Worm (Caenorhabditis elegans) whole organism, L4 larva: ENCODE measurements around the gene pals-22.
"Not testable (repeated sequence)": the region's sequence is repeated elsewhere in the genome, so short reads cannot be mapped to it uniquely, and the experiment has no call there.

Experiments used
- T26A8.4 ChIP-seq: fragments of 200-800 bp; sonication (Bioruptor generic); IDR thresholded peaks from 2 replicates; pipeline ENCODE4 v1.3.6; 2022; ENCODE audit warnings: missing genetic modification characterization, missing compliant biosample characterization
- Y5F2A.4 ChIP-seq: fragments of 200-800 bp; sonication (Bioruptor generic); optimal IDR thresholded peaks from 2 replicates; lab custom pipeline; 2018; ENCODE audit warnings: mild to moderate bottlenecking, missing genetic modification characterization, missing compliant biosample characterization
- ZK337.2 ChIP-seq: fragments of 200-800 bp; sonication (Bioruptor generic); IDR thresholded peaks from 2 replicates; pipeline ENCODE4 v1.3.6; 2022; ENCODE audit warnings: missing genetic modification reagents, missing genetic modification characterization, missing compliant biosample characterization
- aha-1 ChIP-seq: fragments of 150-350 bp; peaks from one replicate; lab custom pipeline; 2014; ENCODE audit warnings: missing biosample characterization, missing genetic modification characterization
- arid-1 ChIP-seq: fragments of 200-800 bp; sonication (Bioruptor generic); conservative IDR thresholded peaks from 2 replicates; pipeline ENCODE4 v1.3.6; 2022; ENCODE audit warnings: missing genetic modification reagents, missing genetic modification characterization, missing compliant biosample characterization
- ceh-28 ChIP-seq: fragments of 150-350 bp; optimal IDR thresholded peaks from 2 replicates; lab custom pipeline; 2014; ENCODE audit warnings: missing biosample characterization, missing genetic modification reagents, missing genetic modification characterization
- ces-1 ChIP-seq: fragments of 150-350 bp; sonication (generic microtip); optimal IDR thresholded peaks from 4 replicates; lab custom pipeline; 2014; ENCODE audit warnings: missing biosample characterization, missing genetic modification reagents, missing genetic modification characterization
- daf-12 ChIP-seq: fragments of 150-350 bp; optimal IDR thresholded peaks from 2 replicates; lab custom pipeline; 2014; ENCODE audit warnings: missing biosample characterization, missing genetic modification reagents, missing genetic modification characterization
- daf-16 ChIP-seq, 3 experiments: sonication (generic microtip); optimal IDR thresholded peaks; 2 replicates each; lab custom pipeline; 2016 to 2017; ENCODE audit warnings: missing genetic modification characterization in 3 of 3, missing genetic modification reagents in 3 of 3, mild to moderate bottlenecking in 2 of 3, missing compliant biosample characterization in 2 of 3, missing biosample characterization in 1 of 3, moderate library complexity in 1 of 3
- daf-8 ChIP-seq: fragments of 200-800 bp; sonication (Bioruptor generic); IDR thresholded peaks from 2 replicates; pipeline ENCODE4 v1.3.6; 2022; ENCODE audit warnings: missing genetic modification characterization, missing compliant biosample characterization
- dmd-6 ChIP-seq: fragments of 200-800 bp; sonication (Bioruptor generic); IDR thresholded peaks from 2 replicates; pipeline ENCODE4 v1.3.6; 2022; ENCODE audit warnings: missing genetic modification reagents, missing genetic modification characterization, missing compliant biosample characterization
- dmd-8 ChIP-seq: fragments of 200-800 bp; sonication (Bioruptor generic); IDR thresholded peaks from 2 replicates; pipeline ENCODE4 v1.3.6; 2022; ENCODE audit warnings: missing genetic modification characterization, missing compliant biosample characterization
- duxl-1 ChIP-seq: sonication (generic microtip); optimal IDR thresholded peaks from 2 replicates; lab custom pipeline; 2016; ENCODE audit warnings: mild to moderate bottlenecking, missing genetic modification characterization, moderate library complexity, missing compliant biosample characterization; ENCODE audit not compliant: poor library complexity
- dve-1 ChIP-seq: sonication (generic microtip); optimal IDR thresholded peaks from 2 replicates; lab custom pipeline; 2017; ENCODE audit warnings: antibody characterized with exemption, mild to moderate bottlenecking, missing genetic modification characterization, missing compliant biosample characterization; ENCODE audit not compliant: insufficient read depth
- egl-27 ChIP-seq: sonication (generic microtip); optimal IDR thresholded peaks from 3 replicates; lab custom pipeline; 2017; ENCODE audit warnings: missing biosample characterization, missing genetic modification reagents, missing genetic modification characterization
- egl-43 ChIP-seq: fragments of 200-800 bp; sonication (Bioruptor generic); IDR thresholded peaks from 2 replicates; pipeline ENCODE4 v1.3.6; 2022; ENCODE audit warnings: missing genetic modification reagents, missing genetic modification characterization, missing compliant biosample characterization
- gei-8 ChIP-seq: fragments of 200-800 bp; sonication (Bioruptor generic); optimal IDR thresholded peaks from 2 replicates; lab custom pipeline; 2018; ENCODE audit warnings: mild to moderate bottlenecking, missing genetic modification characterization, missing compliant biosample characterization
- hlh-11 ChIP-seq: fragments of 200-800 bp; sonication (Bioruptor generic); optimal IDR thresholded peaks from 2 replicates; lab custom pipeline; 2018; ENCODE audit warnings: mild to moderate bottlenecking, missing genetic modification characterization, missing compliant biosample characterization
- lin-13 ChIP-seq: fragments of 150-350 bp; optimal IDR thresholded peaks from 2 replicates; lab custom pipeline; 2014; ENCODE audit warnings: missing biosample characterization, missing genetic modification reagents, missing genetic modification characterization
- lin-38 ChIP-seq: fragments of 200-800 bp; sonication (Bioruptor generic); IDR thresholded peaks from 2 replicates; pipeline ENCODE4 v1.3.6; 2022; ENCODE audit warnings: missing genetic modification reagents, missing genetic modification characterization, missing compliant biosample characterization
- madf-5 ChIP-seq, 2 experiments: fragments of 200-800 bp; sonication (Bioruptor generic); IDR thresholded peaks; 2 replicates each; pipeline ENCODE4 v1.3.6; 2022; ENCODE audit warnings: missing compliant biosample characterization in 2 of 2, missing genetic modification characterization in 2 of 2
- mes-2 ChIP-seq: sonication (generic microtip); optimal IDR thresholded peaks from 2 replicates; lab custom pipeline; 2016; ENCODE audit warnings: missing genotype, mild to moderate bottlenecking, missing genetic modification characterization, missing compliant biosample characterization; ENCODE audit not compliant: poor library complexity, severe bottlenecking
- mxl-3 ChIP-seq: fragments of 200-800 bp; sonication (Bioruptor generic); optimal IDR thresholded peaks from 2 replicates; lab custom pipeline; 2018; ENCODE audit warnings: mild to moderate bottlenecking, missing genetic modification characterization, missing compliant biosample characterization
- nhr-102 ChIP-seq: sonication (generic microtip); optimal IDR thresholded peaks from 2 replicates; lab custom pipeline; 2016; ENCODE audit warnings: mild to moderate bottlenecking, missing genetic modification characterization, moderate library complexity, missing compliant biosample characterization
- nhr-28 ChIP-seq: fragments of 150-350 bp; optimal IDR thresholded peaks from 2 replicates; lab custom pipeline; 2014; ENCODE audit warnings: missing biosample characterization, missing genetic modification characterization
- nhr-48 ChIP-seq: sonication (generic microtip); optimal IDR thresholded peaks from 2 replicates; lab custom pipeline; 2016; ENCODE audit warnings: mild to moderate bottlenecking, missing genetic modification characterization, missing compliant biosample characterization
- nhr-6 ChIP-seq: fragments of 150-350 bp; optimal IDR thresholded peaks from 2 replicates; lab custom pipeline; 2014; ENCODE audit warnings: missing biosample characterization, missing genetic modification characterization
- pha-4 ChIP-seq, 2 experiments: fragments of 150-350 bp in 1 of 2; fragments of 200-800 bp in 1 of 2; sonication (Bioruptor generic) in 1 of 2; IDR thresholded peaks in 1 of 2; optimal IDR thresholded peaks in 1 of 2; 2 replicates each; pipeline versions ENCODE4 v1.3.6 to Lab custom; 2014 to 2022; ENCODE audit warnings: missing genetic modification characterization in 2 of 2, missing genetic modification reagents in 2 of 2, missing biosample characterization in 1 of 2, missing compliant biosample characterization in 1 of 2
- php-3 ChIP-seq: fragments of 200-800 bp; sonication (Bioruptor generic); IDR thresholded peaks from 2 replicates; pipeline ENCODE4 v1.3.6; 2022; ENCODE audit warnings: missing genetic modification reagents, missing genetic modification characterization, missing compliant biosample characterization
- pqm-1 ChIP-seq: sonication (generic microtip); optimal IDR thresholded peaks from 2 replicates; lab custom pipeline; 2017; ENCODE audit warnings: missing biosample characterization, missing genetic modification characterization
- spr-3 ChIP-seq: fragments of 200-800 bp; sonication (Bioruptor generic); optimal IDR thresholded peaks from 2 replicates; lab custom pipeline; 2018; ENCODE audit warnings: mild to moderate bottlenecking, missing genetic modification characterization, missing compliant biosample characterization
- tag-97 ChIP-seq: fragments of 200-800 bp; sonication (Bioruptor generic); IDR thresholded peaks from 2 replicates; pipeline ENCODE4 v1.3.6; 2022; ENCODE audit warnings: missing genetic modification characterization, missing compliant biosample characterization
- unc-39 ChIP-seq: sonication (generic microtip); optimal IDR thresholded peaks from 2 replicates; lab custom pipeline; 2017; ENCODE audit warnings: missing biosample characterization, missing genetic modification characterization
- unc-62 ChIP-seq, 3 experiments: fragments of 150-350 bp in 1 of 3; sonication (generic microtip); optimal IDR thresholded peaks in 2 of 3; peaks in 1 of 3; 1 replicate in 1 of 3; 2 replicates in 2 of 3; lab custom pipeline; 2014 to 2017; ENCODE audit warnings: missing biosample characterization in 3 of 3, missing genetic modification characterization in 3 of 3, missing genetic modification reagents in 3 of 3, missing genotype in 1 of 3
- zag-1 ChIP-seq: fragments of 150-350 bp; optimal IDR thresholded peaks from 2 replicates; lab custom pipeline; 2014; ENCODE audit warnings: missing biosample characterization, missing genetic modification characterization
- zip-11 ChIP-seq: fragments of 200-800 bp; sonication (Bioruptor generic); IDR thresholded peaks from 2 replicates; pipeline ENCODE4 v1.3.6; 2022; ENCODE audit warnings: missing genetic modification characterization, missing compliant biosample characterization
- zip-2 ChIP-seq: fragments of 150-350 bp; optimal IDR thresholded peaks from 2 replicates; lab custom pipeline; 2014; ENCODE audit warnings: missing biosample characterization, missing genetic modification characterization
- ztf-7 ChIP-seq: fragments of 150-350 bp; optimal IDR thresholded peaks from 2 replicates; lab custom pipeline; 2014; ENCODE audit warnings: missing biosample characterization, missing genetic modification characterization

The pals-22 gene

DNA sequence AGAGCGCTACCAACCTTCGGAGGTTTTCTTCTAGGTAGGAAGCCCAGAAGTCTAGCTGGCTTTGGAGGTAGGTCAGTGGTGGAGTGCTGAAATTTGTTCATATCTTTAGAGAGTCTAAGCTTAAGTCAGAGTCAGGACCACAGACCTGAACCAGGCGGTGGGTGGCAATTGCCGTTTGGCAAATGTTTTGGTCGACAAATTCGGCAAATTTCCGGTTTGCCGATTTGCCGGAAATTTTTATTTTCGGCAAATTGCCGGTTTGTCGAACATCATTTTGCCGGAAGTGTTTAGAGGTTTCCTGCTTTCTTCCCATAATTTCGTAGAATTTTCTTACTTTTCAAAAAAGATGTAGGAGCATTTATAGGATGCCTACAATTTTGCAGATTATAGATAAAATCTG lies 33.4 kb upstream of the pals-22 start, which contains the start of gene C29F9.9:
Gene C29F9.9, minus strand, starts transcription at position 101 of the 400 bp plus-strand sequence.
- TF ChIP-seq ces-1 (GFP tag; lab: Kevin White, UChicago); egl-43 (GFP tag; lab: Robert Waterston, UW); pha-4 (GFP tag; IDR thresholded peaks at IDR 0.05; lab: Robert Waterston, UW); pha-4 (tag; optimal IDR thresholded peaks at IDR 0.05; lab: Kevin White, UChicago): not testable (repeated sequence)

DNA sequence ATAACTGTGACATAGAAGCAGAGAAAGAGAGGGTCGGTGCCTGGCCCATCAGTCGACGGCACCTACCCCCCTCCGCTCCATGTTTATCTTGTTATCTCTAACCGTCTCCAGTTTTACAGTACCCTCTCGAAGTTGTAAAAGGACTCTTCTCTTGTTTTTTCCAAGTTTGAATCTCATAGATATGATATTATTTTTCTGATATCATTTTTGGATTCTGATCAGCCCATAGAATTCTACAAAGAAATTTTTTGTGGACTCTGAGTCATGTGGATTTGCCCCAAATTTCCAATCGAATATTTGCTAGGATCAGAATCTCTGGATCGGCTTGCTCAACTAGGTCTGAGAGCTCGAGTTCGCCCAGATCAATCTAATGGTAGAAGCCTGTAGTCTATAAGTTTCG lies 17.6 kb upstream of the pals-22 start, which contains the start of gene C29F9.6:
Gene C29F9.6, plus strand, starts transcription at position 301 of the 400 bp plus-strand sequence.
- TF ChIP-seq lin-38 (GFP tag; lab: Robert Waterston, UW) = no peak
- TF ChIP-seq duxl-1 (tag; lab: Kevin White, UChicago) = no peak
- no peak for TF ChIP-seq lin-13 (GFP tag; lab: Kevin White, UChicago)
- no peak for TF ChIP-seq T26A8.4 (GFP tag; lab: Robert Waterston, UW)
- TF ChIP-seq nhr-48 (tag; lab: Kevin White, UChicago) = no peak
- TF ChIP-seq gei-8 (GFP tag; lab: Kevin White, UChicago) = no peak
- no peak for TF ChIP-seq zip-11
- TF ChIP-seq daf-8 (GFP tag; lab: Robert Waterston, UW) = no peak
- no peak for TF ChIP-seq tag-97
- no peak for TF ChIP-seq spr-3 (GFP tag; lab: Kevin White, UChicago)
- TF ChIP-seq nhr-102 (tag; lab: Kevin White, UChicago) = no peak
- TF ChIP-seq madf-5 (GFP tag; IDR thresholded peaks at IDR 0.05; lab: Robert Waterston, UW) = no peak
- TF ChIP-seq mes-2 (tag; lab: Kevin White, UChicago) = no peak
- no peak for TF ChIP-seq dmd-8 (GFP tag; lab: Robert Waterston, UW)
- TF ChIP-seq daf-16 (GFP tag; optimal IDR thresholded peaks at IDR 0.05; lab: Kevin White, UChicago) = no peak
- TF ChIP-seq daf-16 (tag; optimal IDR thresholded peaks at IDR 0.05; lab: Kevin White, UChicago) = no peak
- TF ChIP-seq ztf-7 (tag; lab: Kevin White, UChicago) = no peak
- no peak for TF ChIP-seq zag-1 (tag; lab: Kevin White, UChicago)
- no peak for TF ChIP-seq daf-12 (tag; lab: Kevin White, UChicago)
- no peak for TF ChIP-seq unc-39 (tag; lab: Kevin White, UChicago)
- TF ChIP-seq dmd-6 (GFP tag; lab: Robert Waterston, UW) = no peak

DNA sequence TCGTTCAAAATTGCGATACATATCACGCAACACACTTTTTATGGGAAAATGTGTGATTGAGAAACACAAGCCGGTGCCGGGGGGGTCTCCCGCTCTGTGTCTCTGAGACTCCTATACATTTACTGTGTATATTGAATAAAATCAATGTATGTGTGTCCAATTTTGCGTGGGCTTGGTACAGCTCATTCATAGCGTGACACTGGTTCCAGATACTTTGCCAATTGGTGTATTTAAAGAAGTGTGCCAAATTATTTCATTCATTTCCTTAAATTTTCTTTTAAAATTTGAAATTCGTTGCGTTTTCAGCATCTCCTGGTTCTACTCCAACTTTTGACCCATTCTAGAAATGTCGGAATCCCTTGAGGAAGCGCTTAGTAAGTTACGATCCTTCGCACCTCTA lies 15.0 kb upstream of the pals-22 start, which contains the start of gene C29F9.5:
Gene C29F9.5, plus strand, starts transcription at position 301 of the 400 bp plus-strand sequence.
- TF ChIP-seq unc-62 (GFP tag; optimal IDR thresholded peaks at IDR 0.05 in 1 of 2; lab: Kevin White, UChicago) (peak in 1 of 2 experiments; percentile 59), unc-62 (tag; optimal IDR thresholded peaks at IDR 0.05; lab: Kevin White, UChicago) (no peak), arid-1 (GFP tag; lab: Robert Waterston, UW) (no peak)

DNA sequence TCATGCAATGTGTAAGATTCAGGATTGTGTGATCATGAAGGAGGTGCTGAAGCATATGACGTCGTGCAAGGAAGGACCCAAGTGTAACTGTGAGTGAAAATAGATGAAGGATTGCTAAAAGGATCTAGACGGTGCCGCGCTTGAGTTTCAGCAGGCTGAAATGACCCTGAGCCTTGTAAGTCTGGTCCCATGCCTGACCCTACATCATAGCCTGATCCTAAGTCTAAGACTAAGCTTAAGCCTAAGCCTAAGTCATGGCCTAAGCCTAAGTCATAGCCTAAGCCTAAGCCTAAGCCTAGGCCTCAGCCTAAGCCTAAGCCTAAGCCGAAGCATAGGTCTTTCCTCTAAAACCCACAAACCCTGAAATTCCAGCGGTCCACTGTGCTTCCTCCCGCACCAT lies 14.4 kb upstream of the pals-22 start:
- TF ChIP-seq aha-1 (tag; lab: Kevin White, UChicago) (peak; percentile 91), nhr-6 (tag; lab: Kevin White, UChicago) (no peak), egl-27 (tag; lab: Kevin White, UChicago) (no peak), tag-97 (no peak)
- TF ChIP-seq, all 104 proteins: peak for 1

DNA sequence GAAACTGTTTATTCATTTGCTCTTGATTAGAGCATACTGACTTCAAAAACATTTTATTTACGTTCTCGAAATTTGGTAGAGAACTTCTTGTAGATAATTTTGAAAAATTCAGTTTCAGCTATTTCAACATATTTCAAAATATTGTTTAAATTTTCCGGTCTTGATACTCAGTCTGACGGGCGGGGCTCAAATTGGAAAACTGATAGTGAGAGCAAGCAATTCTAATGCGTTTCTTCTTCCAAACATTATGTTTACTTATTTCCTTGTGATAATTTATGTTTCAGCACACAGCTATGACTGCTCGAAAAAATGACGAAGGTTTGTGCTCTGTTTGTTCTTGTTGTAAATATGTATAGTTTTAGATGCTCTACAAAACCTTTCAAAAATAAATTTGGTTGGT lies 12.0 kb upstream of the pals-22 start, which contains the start of gene pals-24:
Gene pals-24, plus strand, starts transcription at position 237 of the 400 bp plus-strand sequence.
- TF ChIP-seq nhr-28 (peak; percentile 86), hlh-11 (peak; percentile 74), php-3 (GFP tag; lab: Robert Waterston, UW) (peak; percentile 55; the same call in 1 of the 2 replicates), ZK337.2 (GFP tag; lab: Robert Waterston, UW) (no peak), pqm-1 (tag; lab: Kevin White, UChicago) (peak; percentile 94), dve-1 (tag; lab: Kevin White, UChicago) (peak; percentile 61), aha-1 (tag; lab: Kevin White, UChicago) (peak; percentile 62), zip-2 (tag; lab: Kevin White, UChicago) (peak; percentile 46), dmd-6 (GFP tag; lab: Robert Waterston, UW) (peak; percentile 59), daf-16 (GFP tag; optimal IDR thresholded peaks at IDR 0.05; lab: Kevin White, UChicago) (no peak), daf-16 (tag; optimal IDR thresholded peaks at IDR 0.05; lab: Kevin White, UChicago) (peak; percentile 98), mxl-3 (GFP tag; lab: Kevin White, UChicago) (peak; percentile 3), Y5F2A.4 (GFP tag; lab: Kevin White, UChicago) (no peak), ceh-28 (tag; lab: Kevin White, UChicago) (no peak)
